Worm (Caenorhabditis elegans) whole organism, late embryonic: ENCODE results near the gene cuc-1.

Experiments
- F13H6.1 ChIP-seq: sonication (generic microtip); optimal IDR thresholded peaks from 2 replicates; lab custom pipeline; 2016; ENCODE audit warnings: missing genetic modification characterization, missing compliant biosample characterization
- T23F11.4 ChIP-seq: fragments of 200-800 bp; sonication (Bioruptor generic); optimal IDR thresholded peaks from 2 replicates; lab custom pipeline; 2018; ENCODE audit warnings: mild to moderate bottlenecking, missing genetic modification characterization, missing compliant biosample characterization
- Y22D7AL.16 ChIP-seq: sonication (generic microtip); optimal IDR thresholded peaks from 2 replicates; lab custom pipeline; 2016; ENCODE audit warnings: missing genetic modification characterization, missing compliant biosample characterization
- ahr-1 ChIP-seq: sonication (generic microtip); optimal IDR thresholded peaks from 2 replicates; lab custom pipeline; 2016; ENCODE audit warnings: missing genetic modification characterization, missing compliant biosample characterization
- ceh-14 ChIP-seq: sonication (generic microtip); optimal IDR thresholded peaks from 2 replicates; lab custom pipeline; 2016; ENCODE audit warnings: missing genotype, missing genetic modification characterization, missing compliant biosample characterization
- ceh-18 ChIP-seq: sonication (generic microtip); optimal IDR thresholded peaks from 2 replicates; lab custom pipeline; 2016; ENCODE audit warnings: missing genetic modification characterization, missing compliant biosample characterization
- ceh-2 ChIP-seq: sonication (generic microtip); optimal IDR thresholded peaks from 2 replicates; lab custom pipeline; 2016; ENCODE audit warnings: missing genotype, missing genetic modification characterization, missing compliant biosample characterization
- ceh-22 ChIP-seq: sonication (generic microtip); optimal IDR thresholded peaks from 2 replicates; lab custom pipeline; 2017; ENCODE audit warnings: missing biosample characterization, missing genetic modification characterization
- ceh-31 ChIP-seq: sonication (generic microtip); optimal IDR thresholded peaks from 2 replicates; lab custom pipeline; 2016; ENCODE audit warnings: missing genetic modification characterization, missing compliant biosample characterization
- ceh-34 ChIP-seq: sonication (generic microtip); optimal IDR thresholded peaks from 2 replicates; lab custom pipeline; 2016; ENCODE audit warnings: mild to moderate bottlenecking, missing genetic modification characterization, missing compliant biosample characterization
- ceh-45 ChIP-seq: fragments of 200-800 bp; sonication (Bioruptor generic); IDR thresholded peaks from 2 replicates; pipeline ENCODE4 v1.3.6; 2022; ENCODE audit warnings: missing genetic modification reagents, missing genetic modification characterization, missing compliant biosample characterization
- elt-2 ChIP-seq: sonication (generic microtip); optimal IDR thresholded peaks from 2 replicates; lab custom pipeline; 2016; ENCODE audit warnings: missing genetic modification reagents, missing genetic modification characterization, missing compliant biosample characterization
- ets-4 ChIP-seq: sonication (generic microtip); optimal IDR thresholded peaks from 2 replicates; lab custom pipeline; 2016; ENCODE audit warnings: missing genetic modification characterization, missing compliant biosample characterization
- fax-1 ChIP-seq: sonication (generic microtip); optimal IDR thresholded peaks from 2 replicates; lab custom pipeline; 2016; ENCODE audit warnings: missing genotype, missing genetic modification characterization, missing compliant biosample characterization
- hlh-13 ChIP-seq: fragments of 200-800 bp; sonication (Bioruptor generic); optimal IDR thresholded peaks from 2 replicates; lab custom pipeline; 2018; ENCODE audit warnings: mild to moderate bottlenecking, missing genetic modification characterization, missing compliant biosample characterization
- hlh-30 ChIP-seq: sonication (generic microtip); optimal IDR thresholded peaks from 2 replicates; lab custom pipeline; 2017; ENCODE audit warnings: antibody characterized with exemption, missing genetic modification characterization, missing compliant biosample characterization; ENCODE audit not compliant: insufficient read depth
- hlh-8 ChIP-seq: sonication (generic microtip); optimal IDR thresholded peaks from 2 replicates; lab custom pipeline; 2016; ENCODE audit warnings: missing genotype, missing genetic modification characterization, missing compliant biosample characterization
- nfya-1 ChIP-seq: sonication (generic microtip); optimal IDR thresholded peaks from 2 replicates; lab custom pipeline; 2017; ENCODE audit warnings: missing genetic modification characterization, mild to moderate bottlenecking, missing compliant biosample characterization, antibody characterized with exemption, moderate library complexity
- nhr-11 ChIP-seq: fragments of 150-350 bp; optimal IDR thresholded peaks from 2 replicates; lab custom pipeline; 2014; ENCODE audit warnings: missing biosample characterization, missing genetic modification characterization
- nhr-232 ChIP-seq: sonication (generic microtip); optimal IDR thresholded peaks from 2 replicates; lab custom pipeline; 2016; ENCODE audit warnings: missing genetic modification characterization, missing compliant biosample characterization
- pat-9 ChIP-seq: fragments of 200-800 bp; sonication (Bioruptor generic); optimal IDR thresholded peaks from 2 replicates; lab custom pipeline; 2018; ENCODE audit warnings: mild to moderate bottlenecking, missing genetic modification characterization, moderate library complexity, missing compliant biosample characterization
- pax-1 ChIP-seq: fragments of 150-350 bp; optimal IDR thresholded peaks from 2 replicates; lab custom pipeline; 2014; ENCODE audit warnings: missing biosample characterization, missing genetic modification characterization
- pros-1 ChIP-seq: fragments of 150-350 bp; optimal IDR thresholded peaks from 2 replicates; lab custom pipeline; 2014; ENCODE audit warnings: missing biosample characterization, missing genetic modification reagents, missing genetic modification characterization
- ref-2 ChIP-seq: sonication (generic microtip); optimal IDR thresholded peaks from 2 replicates; lab custom pipeline; 2016; ENCODE audit warnings: missing genetic modification characterization, missing compliant biosample characterization
- rnt-1 ChIP-seq: sonication (generic microtip); optimal IDR thresholded peaks from 2 replicates; lab custom pipeline; 2016; ENCODE audit warnings: missing genetic modification characterization, missing compliant biosample characterization
- sdc-2 ChIP-seq: sonication (generic microtip); optimal IDR thresholded peaks from 2 replicates; lab custom pipeline; 2016; ENCODE audit warnings: missing genotype, missing genetic modification characterization, missing compliant biosample characterization
- sox-2 ChIP-seq: fragments of 200-800 bp; sonication (Bioruptor generic); IDR thresholded peaks from 2 replicates; pipeline ENCODE4 v1.3.6; 2022; ENCODE audit warnings: missing genetic modification reagents, missing genetic modification characterization, missing compliant biosample characterization
- syd-9 ChIP-seq: sonication (generic microtip); optimal IDR thresholded peaks from 2 replicates; lab custom pipeline; 2016; ENCODE audit warnings: mild to moderate bottlenecking, missing genetic modification characterization, moderate library complexity, missing compliant biosample characterization
- tbx-2 ChIP-seq: sonication (generic microtip); optimal IDR thresholded peaks from 2 replicates; lab custom pipeline; 2016; ENCODE audit warnings: missing genetic modification characterization, missing compliant biosample characterization
- tbx-7 ChIP-seq: sonication (generic microtip); optimal IDR thresholded peaks from 2 replicates; lab custom pipeline; 2016; ENCODE audit warnings: missing genotype, missing genetic modification characterization, missing compliant biosample characterization
- ttx-3 ChIP-seq: sonication (generic microtip); optimal IDR thresholded peaks from 2 replicates; lab custom pipeline; 2016; ENCODE audit warnings: missing genetic modification reagents, missing genetic modification characterization, missing compliant biosample characterization
- unc-55 ChIP-seq: sonication (generic microtip); optimal IDR thresholded peaks from 2 replicates; lab custom pipeline; 2017; ENCODE audit warnings: missing biosample characterization, missing genetic modification reagents, missing genetic modification characterization

Gene cuc-1

DNA sequence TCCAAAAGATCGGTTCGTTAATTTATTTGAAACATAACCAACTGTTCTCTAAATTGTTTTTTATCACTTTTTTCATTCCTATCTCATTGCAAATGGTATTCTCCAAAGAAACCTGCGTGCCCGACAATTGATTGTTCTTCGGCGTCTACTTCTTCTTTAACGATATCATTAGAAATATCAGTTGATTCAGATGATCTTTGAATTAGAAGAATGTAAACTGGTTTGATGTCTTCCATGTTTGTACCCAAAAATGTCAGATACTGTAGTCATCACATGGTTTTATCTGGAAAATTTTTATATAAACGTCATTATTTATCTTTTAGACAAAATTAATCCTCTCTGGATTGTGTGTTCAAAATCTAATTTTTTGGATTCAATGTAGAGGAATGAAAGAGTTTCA is 36.9 kb upstream of the cuc-1 start:
- TF ChIP-seq pax-1: no peak
- no peak for TF ChIP-seq ttx-3 (tag; lab: Kevin White, UChicago)
- TF ChIP-seq F13H6.1 (tag; lab: Kevin White, UChicago): no peak
- no peak for TF ChIP-seq nhr-11 (tag; lab: Kevin White, UChicago)
- no peak for TF ChIP-seq T23F11.4

DNA sequence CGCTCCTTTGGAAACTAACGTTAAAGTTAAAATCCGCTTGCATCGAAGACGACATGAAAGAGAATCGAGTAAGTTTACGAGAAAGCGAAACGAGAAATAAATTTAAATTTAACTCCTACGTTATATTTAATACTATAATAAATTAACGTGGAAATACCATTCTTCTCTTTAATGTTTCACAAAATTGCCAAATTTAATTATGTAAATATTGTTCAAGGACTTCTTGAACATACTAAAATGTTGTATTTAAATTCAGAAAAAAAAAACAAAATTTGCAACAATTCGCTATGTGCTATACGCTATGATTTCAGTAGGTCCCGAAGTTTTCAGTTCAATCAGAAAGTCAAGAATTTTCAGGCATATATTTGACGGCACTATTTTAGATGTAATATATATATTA is 36.1 kb upstream of the cuc-1 start, which contains the start of gene ZK688.10:
Gene ZK688.10, minus strand, starts transcription at position 101 of the 400 bp plus-strand sequence.
- no peak for TF ChIP-seq hlh-30
- no peak for TF ChIP-seq pros-1 (tag; lab: Kevin White, UChicago)
- TF ChIP-seq F13H6.1 (tag; lab: Kevin White, UChicago): no peak

DNA sequence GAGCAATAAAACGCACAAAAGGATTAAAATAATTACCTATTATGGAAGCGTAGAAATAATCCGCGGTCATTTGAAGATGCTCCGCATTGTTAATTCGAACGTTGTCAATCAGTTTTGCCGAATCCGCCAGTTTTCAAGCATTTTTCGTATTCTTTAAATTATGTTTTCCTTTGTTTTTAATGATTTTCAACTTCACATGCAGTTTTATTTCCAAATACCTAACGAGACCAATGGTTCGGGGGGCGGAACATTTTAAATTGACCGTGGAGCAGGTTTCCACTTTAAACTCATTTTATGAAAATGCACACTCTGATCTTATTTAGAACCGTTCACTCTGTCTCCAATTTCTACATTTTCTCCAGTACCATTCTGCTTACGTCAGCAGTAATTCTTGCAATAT is 33.9 kb upstream of the cuc-1 start, which contains the start of gene ZK688.4:
Gene ZK688.4, plus strand, starts transcription at position 301 of the 400 bp plus-strand sequence.
- no peak for TF ChIP-seq sdc-2 (tag; lab: Kevin White, UChicago)
- no peak for TF ChIP-seq syd-9 (tag; lab: Kevin White, UChicago)
- TF ChIP-seq, all 69 proteins: peak for 0

DNA sequence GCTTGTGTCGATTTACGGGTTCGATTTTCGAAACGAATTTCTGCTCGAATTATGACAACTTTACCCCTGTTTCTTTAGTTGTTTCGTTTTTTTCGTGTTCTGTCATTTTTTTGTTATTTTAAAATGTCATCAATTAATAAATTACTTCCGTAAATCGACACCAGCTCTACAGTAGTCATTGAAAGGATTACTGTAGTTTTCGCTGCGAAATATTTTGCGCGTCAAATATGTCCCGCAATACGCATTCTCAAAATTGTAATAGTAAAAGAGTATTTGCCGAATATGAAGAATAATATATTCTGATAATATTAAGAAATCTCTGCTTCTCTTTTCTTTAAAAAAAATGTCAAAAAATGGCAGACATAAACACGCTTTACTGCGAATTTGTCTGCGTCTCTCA is 32.4 kb upstream of the cuc-1 start:
- TF ChIP-seq sox-2 (GFP tag; lab: Robert Waterston, UW) (no peak), ceh-22 (tag; lab: Kevin White, UChicago) (no peak)

DNA sequence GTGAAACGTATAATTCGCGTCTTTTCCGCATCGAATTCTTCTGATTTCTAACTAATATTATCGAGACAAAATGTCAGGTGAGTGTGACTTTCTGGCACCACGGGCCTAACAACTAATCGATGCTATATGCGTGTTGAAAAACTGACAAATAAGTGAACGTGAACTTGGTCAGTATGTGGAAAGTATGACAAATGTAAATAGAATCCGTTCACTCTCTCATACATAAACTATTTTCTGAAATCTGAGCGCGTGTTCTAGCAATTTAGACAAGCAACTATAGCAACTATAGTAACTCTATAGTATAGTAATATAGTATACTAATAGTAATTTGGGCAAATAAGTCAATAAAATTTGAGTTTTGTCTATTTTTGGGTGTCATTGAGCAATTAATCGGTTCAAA is 31.5 kb upstream of the cuc-1 start:
- TF ChIP-seq tbx-2 (tag; lab: Kevin White, UChicago) (no peak), nhr-232 (no peak), ahr-1 (tag; lab: Kevin White, UChicago) (no peak), fax-1 (tag; lab: Kevin White, UChicago) (no peak), Y22D7AL.16 (tag; lab: Kevin White, UChicago) (no peak), tbx-7 (tag; lab: Kevin White, UChicago) (no peak), ceh-45 (GFP tag; lab: Robert Waterston, UW) (no peak)

DNA sequence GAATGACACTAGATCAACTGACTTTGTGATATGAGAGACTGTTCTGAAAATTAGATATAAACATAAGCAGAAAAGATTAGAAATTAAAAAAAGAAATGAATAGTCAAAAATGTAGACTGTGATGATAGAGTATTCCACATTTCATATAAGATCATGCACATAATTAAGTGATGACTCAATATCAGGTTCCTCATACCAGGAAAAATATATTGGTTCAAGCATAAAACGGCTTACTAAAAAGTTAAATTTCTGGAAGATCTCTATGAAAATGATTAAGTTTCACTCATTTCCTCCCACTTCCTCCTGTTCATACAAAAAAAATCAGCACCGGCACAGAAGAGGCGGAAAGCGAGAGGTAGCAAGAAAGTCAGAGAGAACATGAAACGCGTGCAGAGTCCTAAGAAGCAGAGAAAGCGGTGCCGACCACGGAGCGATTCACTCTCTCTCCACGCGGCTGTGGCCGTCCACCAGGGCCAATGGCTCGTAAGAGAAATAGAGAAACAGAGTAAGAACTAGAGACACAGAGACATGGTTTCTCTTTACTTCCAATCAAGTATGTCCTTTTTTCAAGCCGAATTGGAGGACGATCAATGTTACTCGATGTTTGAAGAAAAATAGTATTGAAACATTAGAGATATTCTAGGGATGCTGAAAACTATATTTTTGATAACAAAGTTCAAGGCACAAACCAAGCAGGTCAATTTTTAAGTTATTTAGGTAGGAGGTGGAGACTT is 31.0 kb upstream of the cuc-1 start, which contains the start of the genes ZK688.5 and fahd-1:
Gene ZK688.5, minus strand, starts transcription at position 51 of the 734 bp plus-strand sequence.
Gene fahd-1, plus strand, starts transcription at position 684 of the 734 bp plus-strand sequence.
- peak; percentile 79 for TF ChIP-seq ceh-18 (tag; lab: Kevin White, UChicago)
- TF ChIP-seq hlh-30: peak; percentile 61
- peak; percentile 78 for TF ChIP-seq ceh-31 (tag; lab: Kevin White, UChicago)
- peak; percentile 57 for TF ChIP-seq ref-2 (tag; lab: Kevin White, UChicago)
- TF ChIP-seq hlh-13 (GFP tag; lab: Kevin White, UChicago): no peak
- TF ChIP-seq ceh-14 (tag; lab: Kevin White, UChicago): peak; percentile 36
- peak; percentile 31 for TF ChIP-seq ceh-2 (tag; lab: Kevin White, UChicago)
- TF ChIP-seq F13H6.1 (tag; lab: Kevin White, UChicago): peak; percentile 19
- peak; percentile 61 for TF ChIP-seq rnt-1
- peak; percentile 16 for TF ChIP-seq syd-9 (tag; lab: Kevin White, UChicago)
- TF ChIP-seq pat-9 (tag; lab: Kevin White, UChicago): no peak
- peak; percentile 65 for TF ChIP-seq elt-2 (tag; lab: Kevin White, UChicago)
- TF ChIP-seq ets-4 (tag; lab: Kevin White, UChicago): peak; percentile 21
- TF ChIP-seq unc-55 (GFP tag; lab: Kevin White, UChicago): peak; percentile 66
- TF ChIP-seq nfya-1 (tag; lab: Kevin White, UChicago): peak; percentile 91
- peak; percentile 63 for TF ChIP-seq tbx-2 (tag; lab: Kevin White, UChicago)
- no peak for TF ChIP-seq tbx-7 (tag; lab: Kevin White, UChicago)
- TF ChIP-seq hlh-8 (tag; lab: Kevin White, UChicago): no peak
- TF ChIP-seq ceh-34 (tag; lab: Kevin White, UChicago): peak; percentile 80
- no peak for TF ChIP-seq T23F11.4
- TF ChIP-seq Y22D7AL.16 (tag; lab: Kevin White, UChicago): no peak
